Fruit fly (Drosophila melanogaster) whole organism, embryonic: Measurements from ENCODE around the gene CG4459.

Source experiments
- Atf3 ChIP-seq: fragments of 200-800 bp; sonication (Bioruptor generic); optimal IDR thresholded peaks from 3 replicates; lab custom pipeline; 2016; ENCODE audit warnings: missing biosample characterization, missing genetic modification characterization
- B-H2 ChIP-seq: fragments of 200-800 bp; sonication (Bioruptor generic); optimal IDR thresholded peaks from 2 replicates; lab custom pipeline; 2018; ENCODE audit warnings: missing biosample characterization, mild to moderate bottlenecking, missing genetic modification characterization
- BEAF-32 ChIP-seq: fragments of 200-800 bp; sonication (Bioruptor generic); optimal IDR thresholded peaks from 3 replicates; lab custom pipeline; 2017; ENCODE audit warnings: missing biosample characterization, missing genetic modification characterization, mild to moderate bottlenecking, moderate library complexity, missing genetic modification reagents
- CG10267 ChIP-seq: fragments of 200-800 bp; sonication (Bioruptor generic); optimal IDR thresholded peaks from 2 replicates; lab custom pipeline; 2018; ENCODE audit warnings: missing biosample characterization, mild to moderate bottlenecking, missing genetic modification characterization, moderate library complexity
- CG10979 ChIP-seq: fragments of 200-800 bp; sonication (Bioruptor generic); optimal IDR thresholded peaks from 2 replicates; lab custom pipeline; 2018; ENCODE audit warnings: missing biosample characterization, mild to moderate bottlenecking, missing genetic modification characterization, moderate library complexity
- CG11723 ChIP-seq: fragments of 200-800 bp; sonication (Bioruptor generic); optimal IDR thresholded peaks from 2 replicates; lab custom pipeline; 2017; ENCODE audit warnings: missing biosample characterization, mild to moderate bottlenecking, missing genetic modification characterization
- CG12219 ChIP-seq: fragments of 200-800 bp; sonication (Bioruptor generic); optimal IDR thresholded peaks from 3 replicates; lab custom pipeline; 2018; ENCODE audit warnings: missing biosample characterization, mild to moderate bottlenecking, missing genetic modification characterization
- CG13624 ChIP-seq: fragments of 200-800 bp; sonication (Bioruptor generic); optimal IDR thresholded peaks from 2 replicates; lab custom pipeline; 2016; ENCODE audit warnings: missing biosample characterization, missing genetic modification characterization
- CG14014 ChIP-seq: fragments of 200-800 bp; sonication (Bioruptor generic); IDR thresholded peaks from 2 replicates; pipeline ENCODE4 v1.3.6; 2022; ENCODE audit warnings: missing biosample characterization, missing genetic modification characterization
- CG1603 ChIP-seq: fragments of 200-800 bp; sonication (Bioruptor generic); optimal IDR thresholded peaks from 2 replicates; lab custom pipeline; 2019; ENCODE audit warnings: missing biosample characterization, mild to moderate bottlenecking, missing genetic modification characterization, moderate library complexity
- CG16863 ChIP-seq: fragments of 200-800 bp; sonication (Bioruptor generic); optimal IDR thresholded peaks from 3 replicates; lab custom pipeline; 2016; ENCODE audit warnings: missing biosample characterization, missing genetic modification characterization
- CG18599 ChIP-seq: fragments of 200-800 bp; sonication (Bioruptor generic); optimal IDR thresholded peaks from 3 replicates; lab custom pipeline; 2017; ENCODE audit warnings: missing biosample characterization, missing genetic modification characterization, mild to moderate bottlenecking, moderate library complexity, missing genetic modification reagents
- CG3838 ChIP-seq: fragments of 200-800 bp; sonication (Bioruptor generic); optimal IDR thresholded peaks from 3 replicates; lab custom pipeline; 2016; ENCODE audit warnings: missing biosample characterization, missing genetic modification characterization
- CG42726 ChIP-seq: fragments of 200-800 bp; sonication (Bioruptor generic); IDR thresholded peaks from 2 replicates; pipeline ENCODE4 v1.3.6; 2022; ENCODE audit warnings: missing biosample characterization, missing genetic modification characterization; ENCODE audit not compliant: partially characterized antibody
- CG6854 ChIP-seq: fragments of 200-800 bp; sonication (Bioruptor generic); optimal IDR thresholded peaks from 3 replicates; lab custom pipeline; 2017; ENCODE audit warnings: missing biosample characterization, mild to moderate bottlenecking, missing genetic modification characterization
- CG7556 ChIP-seq: fragments of 200-800 bp; sonication (Bioruptor generic); optimal IDR thresholded peaks from 2 replicates; lab custom pipeline; 2017; ENCODE audit warnings: missing biosample characterization, mild to moderate bottlenecking, missing genetic modification characterization
- CG9817 ChIP-seq: fragments of 200-800 bp; sonication (Bioruptor generic); optimal IDR thresholded peaks from 2 replicates; lab custom pipeline; 2018; ENCODE audit warnings: missing biosample characterization, mild to moderate bottlenecking, missing genetic modification characterization, moderate library complexity
- D19A ChIP-seq: fragments of 200-800 bp; optimal IDR thresholded peaks from 3 replicates; lab custom pipeline; 2019; ENCODE audit warnings: missing biosample characterization, mild to moderate bottlenecking, missing genetic modification characterization, moderate library complexity
- D19B ChIP-seq: fragments of 200-800 bp; sonication (Bioruptor generic); optimal IDR thresholded peaks from 2 replicates; lab custom pipeline; 2017; ENCODE audit warnings: missing biosample characterization, mild to moderate bottlenecking, missing genetic modification characterization
- Dad ChIP-seq: fragments of 200-800 bp; sonication (Bioruptor generic); optimal IDR thresholded peaks from 3 replicates; lab custom pipeline; 2016; ENCODE audit warnings: missing biosample characterization, missing genetic modification characterization
- Dll ChIP-seq: fragments of 200-800 bp; sonication (Bioruptor generic); IDR thresholded peaks from 4 replicates; pipeline ENCODE4 v1.3.6; 2022; ENCODE audit warnings: missing biosample characterization, missing genetic modification characterization; ENCODE audit not compliant: partially characterized antibody
- H15 ChIP-seq: fragments of 200-800 bp; sonication (Bioruptor generic); IDR thresholded peaks from 3 replicates; pipeline ENCODE4 v1.3.6; 2022; ENCODE audit warnings: missing biosample characterization, missing genetic modification characterization
- Hmx ChIP-seq: fragments of 200-800 bp; sonication (Bioruptor generic); optimal IDR thresholded peaks from 2 replicates; lab custom pipeline; 2016; ENCODE audit warnings: missing biosample characterization, missing genetic modification characterization
- Neu2 ChIP-seq: fragments of 200-800 bp; sonication (Bioruptor generic); optimal IDR thresholded peaks from 3 replicates; lab custom pipeline; 2016; ENCODE audit warnings: missing biosample characterization, missing genetic modification characterization, borderline replicate concordance
- Optix ChIP-seq: fragments of 200-800 bp; sonication (Bioruptor generic); IDR thresholded peaks from 3 replicates; pipeline ENCODE4 v1.3.6; 2022; ENCODE audit warnings: missing biosample characterization, missing genetic modification characterization
- Scr ChIP-seq: fragments of 200-800 bp; sonication (Bioruptor generic); IDR thresholded peaks from 2 replicates; pipeline ENCODE4 v1.3.6; 2022; ENCODE audit warnings: missing biosample characterization, missing genetic modification characterization; ENCODE audit not compliant: partially characterized antibody
- Side ChIP-seq: fragments of 200-800 bp; sonication (Bioruptor generic); optimal IDR thresholded peaks from 2 replicates; lab custom pipeline; 2016; ENCODE audit warnings: missing biosample characterization, missing genetic modification characterization
- Sox100B ChIP-seq: fragments of 200-800 bp; sonication (Bioruptor generic); optimal IDR thresholded peaks from 3 replicates; lab custom pipeline; 2018; ENCODE audit warnings: missing biosample characterization, mild to moderate bottlenecking, missing genetic modification characterization
- Sox102F ChIP-seq: fragments of 200-800 bp; sonication (Bioruptor generic); optimal IDR thresholded peaks from 2 replicates; lab custom pipeline; 2018; ENCODE audit warnings: missing biosample characterization, mild to moderate bottlenecking, missing genetic modification characterization, moderate library complexity
- Stat92E ChIP-seq, 3 experiments: fragments of >200 bp in 2 of 3; fragments of 200-800 bp in 1 of 3; sonication (Bioruptor generic) in 1 of 3; optimal IDR thresholded peaks; 2 replicates each; lab custom pipeline; 2017 to 2019; ENCODE audit warnings: missing biosample characterization in 3 of 3, missing genetic modification characterization in 3 of 3, mild to moderate bottlenecking in 1 of 3, moderate library complexity in 1 of 3
- ab ChIP-seq: fragments of 200-800 bp; sonication (Bioruptor generic); optimal IDR thresholded peaks from 2 replicates; lab custom pipeline; 2016; ENCODE audit warnings: missing biosample characterization, missing genetic modification characterization
- ac ChIP-seq: fragments of 200-800 bp; sonication (Bioruptor generic); optimal IDR thresholded peaks from 3 replicates; lab custom pipeline; 2017; ENCODE audit warnings: missing biosample characterization, mild to moderate bottlenecking, missing genetic modification characterization
- btn ChIP-seq: fragments of 200-800 bp; sonication (Bioruptor generic); optimal IDR thresholded peaks from 2 replicates; lab custom pipeline; 2016; ENCODE audit warnings: missing biosample characterization, missing genetic modification characterization
- da ChIP-seq: fragments of 200-800 bp; sonication (Bioruptor generic); optimal IDR thresholded peaks from 2 replicates; lab custom pipeline; 2016; ENCODE audit warnings: missing biosample characterization, missing genetic modification characterization
- fd102C ChIP-seq: fragments of 200-800 bp; sonication (Bioruptor generic); optimal IDR thresholded peaks from 2 replicates; lab custom pipeline; 2018; ENCODE audit warnings: missing biosample characterization, mild to moderate bottlenecking, missing genetic modification characterization, moderate library complexity
- gro ChIP-seq: fragments of 200-800 bp; sonication (Bioruptor generic); optimal IDR thresholded peaks from 2 replicates; lab custom pipeline; 2016; ENCODE audit warnings: missing biosample characterization, missing genetic modification characterization
- hbn ChIP-seq: fragments of 200-800 bp; sonication (Bioruptor generic); IDR thresholded peaks from 2 replicates; pipeline ENCODE4 v1.3.6; 2022; ENCODE audit warnings: missing biosample characterization, missing genetic modification characterization; ENCODE audit not compliant: partially characterized antibody
- hth ChIP-seq: fragments of >200 bp; optimal IDR thresholded peaks from 2 replicates; lab custom pipeline; 2017; ENCODE audit warnings: inconsistent platforms
- lab ChIP-seq: fragments of 200-800 bp; sonication (Bioruptor generic); optimal IDR thresholded peaks from 3 replicates; lab custom pipeline; 2017; ENCODE audit warnings: missing biosample characterization, missing genetic modification characterization, mild to moderate bottlenecking, moderate library complexity, missing genetic modification reagents
- mld ChIP-seq: fragments of 200-800 bp; sonication (Bioruptor generic); IDR thresholded peaks from 3 replicates; pipeline ENCODE4 v1.3.6; 2022; ENCODE audit warnings: missing biosample characterization, missing genetic modification characterization; ENCODE audit not compliant: partially characterized antibody
- psq ChIP-seq: fragments of 200-800 bp; sonication (Bioruptor generic); optimal IDR thresholded peaks from 2 replicates; lab custom pipeline; 2017; ENCODE audit warnings: missing biosample characterization, missing genetic modification characterization
- ranshi ChIP-seq: fragments of 200-800 bp; sonication (Bioruptor generic); IDR thresholded peaks from 2 replicates; pipeline ENCODE4 v1.3.6; 2022; ENCODE audit warnings: missing biosample characterization, missing genetic modification characterization
- schlank ChIP-seq: fragments of 200-800 bp; sonication (Bioruptor generic); optimal IDR thresholded peaks from 2 replicates; lab custom pipeline; 2018; ENCODE audit warnings: missing biosample characterization, mild to moderate bottlenecking, missing genetic modification characterization
- seq ChIP-seq: fragments of 200-800 bp; sonication (Bioruptor generic); IDR thresholded peaks from 2 replicates; pipeline ENCODE4 v1.3.6; 2022; ENCODE audit warnings: missing biosample characterization, missing genetic modification characterization
- sna ChIP-seq: fragments of 200-800 bp; sonication (Bioruptor generic); IDR thresholded peaks from 2 replicates; pipeline ENCODE4 v1.3.6; 2022; ENCODE audit warnings: missing biosample characterization, missing genetic modification characterization; ENCODE audit not compliant: partially characterized antibody
- tio ChIP-seq: fragments of 200-800 bp; sonication (Bioruptor generic); optimal IDR thresholded peaks from 2 replicates; lab custom pipeline; 2017; ENCODE audit warnings: missing biosample characterization, missing genetic modification characterization, inconsistent platforms
- tx ChIP-seq: fragments of 200-800 bp; sonication (Bioruptor generic); optimal IDR thresholded peaks from 2 replicates; lab custom pipeline; 2016; ENCODE audit warnings: missing biosample characterization, missing genetic modification characterization
- usp ChIP-seq: fragments of >200 bp; optimal IDR thresholded peaks from 2 replicates; lab custom pipeline; 2017; ENCODE audit warnings: missing biosample characterization, missing genetic modification characterization
- vvl ChIP-seq: fragments of 200-800 bp; sonication (Bioruptor generic); IDR thresholded peaks from 2 replicates; pipeline ENCODE4 v1.3.6; 2022; ENCODE audit warnings: missing biosample characterization, missing genetic modification characterization

CG4459 gene

dm6 chr3R:19890340-19890998 is 38.0 kb downstream of the CG4459 start, which contains the start of gene CG4733 (continued):
- TF ChIP-seq H15 (no peak), Side (GFP tag; lab: Kevin White, UChicago) (no peak), CG9817 (tag; lab: Kevin White, UChicago) (no peak), Scr (GFP tag; lab: Robert Waterston, UW) (0 out of 2 replicates have a peak, but pooled peaks have one; percentile 10), Dad (GFP tag; lab: Kevin White, UChicago) (no peak), psq (GFP tag; lab: Kevin White, UChicago) (no peak), usp (no peak), CG42726 (GFP tag; lab: Robert Waterston, UW) (no peak), hth (lab: Kevin White, UChicago) (no peak), fd102C (no peak), CG14014 (GFP tag; lab: Robert Waterston, UW) (no peak), Sox102F (no peak), CG18599 (no peak), ac (GFP tag; lab: Kevin White, UChicago) (no peak), Optix (no peak), tio (GFP tag; lab: Kevin White, UChicago) (no peak), tx (GFP tag; lab: Kevin White, UChicago) (no peak), btn (GFP tag; lab: Kevin White, UChicago) (no peak), mld (GFP tag; lab: Robert Waterston, UW) (no peak), CG1603 (tag; lab: Kevin White, UChicago) (no peak), ab (GFP tag; lab: Kevin White, UChicago) (no peak), sna (GFP tag; lab: Robert Waterston, UW) (no peak), seq (GFP tag; lab: Robert Waterston, UW) (no peak), schlank (no peak), Dll (GFP tag; lab: Robert Waterston, UW) (0 out of 4 replicates have a peak, but pooled peaks have one; percentile 32), ranshi (GFP tag; lab: Robert Waterston, UW) (no peak), da (GFP tag; lab: Kevin White, UChicago) (no peak), Atf3 (GFP tag; lab: Kevin White, UChicago) (no peak)

- TF ChIP-seq CG6854 (GFP tag; lab: Kevin White, UChicago) (peak; percentile 81), hbn (peak; percentile 21; the same call in 1 of the 2 replicates), Stat92E (GFP tag; optimal IDR thresholded peaks at IDR 0.05; lab: Kevin White, UChicago) (no peak), CG16863 (GFP tag; lab: Kevin White, UChicago) (no peak), D19A (tag; lab: Kevin White, UChicago) (peak; percentile 97), CG7556 (GFP tag; lab: Kevin White, UChicago) (peak; percentile 81), CG13624 (GFP tag; lab: Kevin White, UChicago) (no peak), gro (peak; percentile 16), CG10979 (tag; lab: Kevin White, UChicago) (peak; percentile 75), Hmx (GFP tag; lab: Kevin White, UChicago) (no peak), Sox100B (GFP tag; lab: Kevin White, UChicago) (peak; percentile 83), CG11723 (GFP tag; lab: Kevin White, UChicago) (no peak), CG3838 (GFP tag; lab: Kevin White, UChicago) (no peak), Neu2 (GFP tag; lab: Kevin White, UChicago) (no peak), D19B (peak; percentile 82), CG12219 (GFP tag; lab: Kevin White, UChicago) (peak; percentile 46), vvl (GFP tag; lab: Robert Waterston, UW) (peak; percentile 50; the same call in 1 of the 2 replicates), B-H2 (GFP tag; lab: Kevin White, UChicago) (peak; percentile 13), lab (GFP tag; lab: Kevin White, UChicago) (peak; percentile 91), BEAF-32 (GFP tag; lab: Kevin White, UChicago) (no peak), CG10267 (peak; percentile 73), Side (GFP tag; lab: Kevin White, UChicago) (no peak)
Observed at dm6 chr3R:19889603-19890187, 38.7 kb downstream of the CG4459 start.
